Fruit fly (Drosophila melanogaster): Measurements from ENCODE around the gene CG10375.
A peak's percentile ranks its signal among the peaks of the same experiment; 100 is the strongest.

- TF ChIP-seq CG4318 (GFP tag; optimal IDR thresholded peaks at IDR 0.05) (no peak), CG8119 (GFP tag; IDR thresholded peaks at IDR 0.05) (no peak), dac (GFP tag; optimal IDR thresholded peaks at IDR 0.05) (no peak), CG7368 (GFP tag; optimal IDR thresholded peaks at IDR 0.05) (no peak), Met (GFP tag; optimal IDR thresholded peaks at IDR 0.05) (no peak), achi (GFP tag; optimal IDR thresholded peaks at IDR 0.05) (no peak), Eip78C (GFP tag) (peak; percentile 42), Gug (GFP tag; IDR thresholded peaks at IDR 0.05) (no peak)
Measured at dm6 chr3R:23725711-23726349, 41.7 kb upstream of the CG10375 start.
